Fruit fly (Drosophila melanogaster) whole organism, larva: ENCODE data around the gene rdog.

Experiments used
- noc ChIP-seq: fragments of 200-800 bp; sonication (Bioruptor generic); optimal IDR thresholded peaks from 3 replicates; lab custom pipeline; 2019; ENCODE audit warnings: missing biosample characterization, mild to moderate bottlenecking, missing genetic modification characterization, moderate library complexity

The rdog gene

DNA sequence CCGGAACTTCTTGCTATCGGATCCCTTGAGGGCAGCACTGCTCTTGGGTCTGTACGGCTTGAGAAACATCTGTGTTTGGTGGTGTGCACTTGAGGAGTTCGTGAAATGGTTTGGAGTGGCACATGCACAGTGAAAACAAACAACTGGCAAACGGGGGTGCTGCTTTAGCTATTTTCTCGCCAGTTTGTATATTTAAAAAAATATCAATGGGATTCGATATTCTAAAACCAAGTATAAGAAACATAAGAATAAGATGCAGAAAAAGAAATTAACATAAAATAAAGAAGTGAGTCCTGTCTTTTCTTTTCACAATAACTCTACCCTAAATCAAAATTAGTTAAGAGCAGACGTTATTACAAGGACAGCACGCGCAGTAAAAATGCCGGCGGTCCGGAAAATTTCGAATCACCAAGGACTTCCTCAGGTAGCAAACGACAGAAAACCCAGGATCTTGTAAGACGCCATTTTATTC is 6.3 kb upstream of the rdog start, which contains the start of gene eIF2D:
eIF2D (minus strand) TSS at position 174 of the 472 bp plus-strand sequence.
- peak; percentile 52 for TF ChIP-seq noc (tag; lab: Kevin White, UChicago)

DNA sequence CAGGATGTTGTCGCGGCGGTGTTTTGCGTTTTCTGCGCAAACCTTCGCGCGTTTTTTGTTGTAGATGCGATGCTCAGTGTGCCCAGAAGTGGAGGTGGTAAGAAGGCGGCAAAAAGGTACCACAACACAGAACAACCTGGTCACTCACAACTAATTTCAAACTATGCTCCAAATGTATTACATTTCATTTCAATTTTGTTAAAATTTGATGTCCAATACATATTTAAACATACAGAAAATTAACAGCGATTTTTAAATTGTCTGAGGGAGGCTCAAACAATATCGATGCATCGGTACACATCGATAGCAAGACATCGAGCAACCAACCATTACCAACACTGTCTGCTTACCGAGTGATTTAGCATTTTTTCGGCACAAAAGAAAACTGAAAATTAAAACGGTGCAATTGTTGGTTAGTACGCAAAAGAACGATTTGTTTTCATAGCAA is 4.7 kb upstream of the rdog start, which contains the start of the genes Slbp and Rpn2:
Slbp (minus strand) TSS at position 70 of the 448 bp plus-strand sequence.
Rpn2 (plus strand) TSS at position 328 of the 448 bp plus-strand sequence.
- TF ChIP-seq noc (tag; lab: Kevin White, UChicago): peak; percentile 65

dm6 chr3R:29158721-29159120 is 799 bp downstream of the rdog start:
- TF ChIP-seq noc (tag; lab: Kevin White, UChicago): peak; percentile 11

DNA sequence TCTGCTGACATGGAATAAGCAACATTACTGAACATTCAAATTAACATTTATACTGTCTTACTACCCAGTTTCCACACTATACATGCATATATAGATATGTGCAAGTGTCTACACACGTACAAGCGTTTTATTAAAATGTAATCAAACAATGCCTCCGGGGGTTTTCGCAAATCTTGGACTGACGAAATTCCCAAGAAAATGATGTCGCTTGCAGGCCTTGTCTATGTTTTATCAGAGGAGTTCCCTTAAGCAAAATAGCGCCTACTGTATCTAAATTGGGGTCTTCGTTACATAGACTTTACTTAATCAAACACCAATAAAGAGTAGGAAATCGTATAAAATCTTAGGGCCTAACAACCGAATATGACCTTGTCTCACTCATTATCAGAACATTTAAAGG is 1.7 kb downstream of the rdog start:
- TF ChIP-seq noc (tag; lab: Kevin White, UChicago): no peak

DNA sequence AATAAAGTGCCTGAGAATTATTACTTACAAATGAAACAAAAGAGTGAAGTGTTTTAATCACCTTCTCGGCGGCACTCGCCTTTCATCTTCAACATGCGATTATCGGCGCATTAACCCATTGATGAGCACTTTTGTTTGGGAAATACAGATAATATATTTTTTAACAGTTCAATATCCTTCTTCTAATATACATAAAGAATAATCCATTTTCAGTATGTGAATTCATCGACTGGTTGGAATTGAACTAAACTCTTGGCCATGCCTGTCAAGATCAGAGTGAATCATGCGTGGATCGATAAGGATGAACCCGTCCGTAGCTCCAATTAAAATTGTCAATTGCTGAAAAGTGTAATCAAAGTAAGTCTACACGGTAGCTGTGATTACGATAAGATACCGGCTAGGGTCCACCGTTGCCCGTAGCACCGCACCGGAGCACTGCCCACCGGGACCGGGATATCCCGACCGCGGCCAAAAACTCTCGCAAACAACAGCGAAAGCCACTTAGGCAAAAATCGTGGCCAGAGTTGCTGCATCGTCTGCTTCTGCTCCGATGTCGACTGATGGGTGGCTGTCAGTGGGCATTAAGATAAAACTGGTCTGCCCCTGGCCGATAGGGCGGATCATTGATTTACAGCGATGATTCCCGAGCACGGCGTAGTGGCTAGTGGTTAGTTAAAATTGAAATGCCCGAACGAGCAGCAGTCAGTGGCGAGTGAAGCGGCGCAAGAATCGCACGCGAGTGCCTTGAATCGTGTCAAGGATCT is 7.2 kb downstream of the rdog start, which contains the start of gene CG11898:
CG11898 (plus strand) TSS at position 714 of the 764 bp plus-strand sequence.
- peak; percentile 39 for TF ChIP-seq noc (tag; lab: Kevin White, UChicago)

DNA sequence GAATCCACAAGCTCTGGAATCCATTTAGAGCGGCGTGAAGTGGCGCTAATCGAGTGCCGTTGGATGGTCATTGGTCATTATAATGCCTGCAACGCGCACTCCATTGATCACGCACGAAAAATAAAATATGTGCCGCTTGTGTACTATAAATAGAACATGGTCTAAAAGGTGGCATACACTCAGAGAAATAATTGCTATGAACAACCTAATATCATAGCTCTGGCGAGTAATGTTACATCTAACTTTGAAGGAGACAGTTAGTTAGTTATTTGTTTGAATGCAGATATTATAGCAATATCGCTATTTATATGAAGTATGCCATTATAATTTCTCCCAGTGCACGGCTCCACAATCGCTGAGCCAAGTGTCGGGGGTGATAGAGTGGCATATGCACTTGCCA is 33.1 kb downstream of the rdog start:
- no peak for TF ChIP-seq noc (tag; lab: Kevin White, UChicago)

DNA sequence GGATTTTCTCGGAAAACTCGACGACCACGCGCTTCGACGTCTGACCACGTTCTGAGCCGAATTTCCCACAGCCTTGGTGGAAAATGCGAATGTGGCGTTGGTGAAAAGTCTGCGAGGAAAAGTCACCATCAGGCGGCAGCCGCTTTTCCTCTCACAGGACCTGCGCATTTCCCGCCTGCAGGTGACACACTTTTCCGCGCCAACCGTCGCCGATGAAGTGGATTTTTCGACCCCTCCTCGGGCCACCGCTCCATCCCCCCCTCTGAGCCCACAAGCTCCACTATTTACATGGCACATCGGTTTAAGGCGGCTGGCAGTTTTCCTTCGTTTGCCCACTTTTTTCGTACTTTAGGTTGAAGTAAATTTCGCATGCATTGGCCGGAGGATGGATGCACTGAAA is 37.0 kb downstream of the rdog start, which contains the start of gene jus:
jus (minus strand) TSS at position 38 of the 400 bp plus-strand sequence.
- TF ChIP-seq noc (tag; lab: Kevin White, UChicago): no peak

DNA sequence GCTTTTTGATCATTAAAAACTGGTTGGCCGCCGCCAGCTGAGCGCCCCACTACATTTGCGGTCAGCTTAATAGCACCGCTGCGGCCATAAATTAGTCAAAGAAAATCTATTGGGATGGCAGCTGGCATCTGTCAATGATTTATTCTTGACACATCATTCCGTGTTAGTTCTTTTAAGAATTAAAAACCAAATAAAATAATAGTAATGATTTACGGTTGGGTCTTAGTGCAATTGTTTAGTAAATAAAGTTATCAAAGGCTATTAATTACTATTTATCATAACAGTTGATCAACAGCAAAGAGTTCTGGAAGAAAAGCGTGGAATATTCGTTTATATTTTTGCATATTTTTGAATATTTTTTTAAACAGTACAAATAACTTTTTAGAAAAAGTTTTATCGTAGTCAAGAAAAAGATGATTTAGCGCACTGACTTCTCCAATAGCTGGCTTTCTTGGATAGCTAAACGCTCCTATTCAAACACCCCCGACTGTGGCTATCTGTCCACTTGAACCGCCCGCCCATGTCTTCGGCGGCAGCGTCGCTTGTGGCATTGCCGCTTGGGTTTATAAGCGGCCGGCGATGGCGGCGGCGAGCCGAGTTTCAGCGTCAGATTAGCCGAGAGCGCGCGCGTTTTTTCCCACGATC is 39.2 kb downstream of the rdog start, which contains the start of gene CG14515:
CG14515 (plus strand) TSS at position 590 of the 645 bp plus-strand sequence.
- no peak for TF ChIP-seq noc (tag; lab: Kevin White, UChicago)

DNA sequence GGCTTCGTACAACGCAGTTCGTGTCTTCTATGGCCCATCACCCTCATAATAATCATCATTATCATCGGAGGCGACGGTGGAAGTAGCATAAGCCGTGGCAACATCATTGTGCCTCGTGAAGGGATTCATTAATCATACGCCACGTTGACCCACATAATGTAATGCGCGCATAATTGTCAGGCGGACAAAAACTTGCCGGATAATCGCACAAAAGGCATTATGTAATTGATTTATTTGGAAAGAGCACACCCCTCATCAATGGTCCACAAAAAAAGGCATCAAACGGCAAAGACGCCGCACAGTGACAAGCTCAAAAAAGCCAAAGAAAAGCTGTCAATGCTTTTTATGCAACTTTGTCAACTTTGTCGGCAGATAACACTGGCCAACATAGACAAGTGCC is 40.4 kb downstream of the rdog start:
- no peak for TF ChIP-seq noc (tag; lab: Kevin White, UChicago)

DNA sequence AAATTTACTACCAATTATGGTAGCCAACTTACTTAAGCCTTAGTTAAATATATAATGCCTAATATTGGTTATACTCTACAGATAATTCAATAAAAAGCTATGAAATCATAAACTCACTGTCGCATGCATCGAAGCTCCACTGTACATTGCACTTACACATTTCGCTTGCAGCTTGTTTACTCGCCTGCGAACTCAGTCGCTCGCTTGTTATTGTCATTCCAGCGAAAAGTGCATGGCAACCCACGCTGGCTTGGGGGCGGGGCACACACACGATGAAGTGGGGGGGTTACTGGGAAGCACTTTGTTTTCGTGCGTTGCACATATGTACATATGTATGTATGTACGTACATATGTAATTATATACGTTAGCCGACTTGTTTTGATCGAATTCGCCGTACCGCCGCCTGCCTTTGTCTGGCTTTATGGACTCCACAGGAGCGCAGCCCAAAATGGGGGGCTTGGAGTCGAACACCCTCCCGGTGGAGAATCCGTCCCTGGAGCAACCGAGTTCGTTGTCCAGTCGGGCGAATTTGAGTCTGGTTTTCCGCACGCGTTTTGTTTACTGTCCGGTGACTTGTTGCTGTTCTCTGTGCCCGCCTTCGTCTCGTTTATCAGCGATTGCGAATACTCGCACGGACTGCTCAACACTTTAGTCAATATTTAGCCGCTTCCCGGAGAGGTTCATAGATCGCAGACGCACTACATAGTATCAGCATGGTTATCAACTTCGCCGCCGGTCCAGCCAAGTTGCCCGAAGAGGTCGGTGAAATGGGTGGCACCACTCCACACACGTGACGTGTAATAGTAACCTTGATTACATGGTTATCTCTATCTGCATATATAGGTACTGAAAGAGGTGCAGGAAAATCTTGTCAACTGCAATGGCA is 42.1 kb downstream of the rdog start, which contains the start of gene CG11899:
CG11899 (plus strand) TSS at position 648 of the 887 bp plus-strand sequence.
- peak; percentile 54 for TF ChIP-seq noc (tag; lab: Kevin White, UChicago)

DNA sequence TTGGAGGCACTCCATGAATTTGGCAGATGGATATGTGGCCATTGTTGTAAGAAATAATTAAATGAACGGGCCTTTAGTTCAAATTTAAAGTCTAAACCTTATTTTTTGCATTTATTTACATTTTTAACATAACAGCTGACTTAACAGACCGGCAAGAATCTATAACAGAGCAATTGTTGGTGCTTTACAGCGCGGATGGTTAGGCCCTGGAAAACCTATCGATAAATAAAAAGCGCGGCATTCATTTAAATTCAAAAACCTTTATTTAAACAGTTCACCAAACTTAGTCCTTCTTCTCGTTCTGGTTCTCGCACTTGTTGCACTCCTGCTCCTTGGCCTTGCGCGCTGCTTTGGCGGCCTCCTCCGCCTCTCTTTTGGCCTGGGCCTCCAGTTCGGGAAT is 44.5 kb downstream of the rdog start, which contains the start of gene Mesh1:
Mesh1 (minus strand) TSS at position 108 of the 400 bp plus-strand sequence.
- TF ChIP-seq noc (tag; lab: Kevin White, UChicago): no peak

- no peak for TF ChIP-seq noc (tag; lab: Kevin White, UChicago)
Measured at dm6 chr3R:29204033-29204432, 46.1 kb downstream of the rdog start, which contains the start of gene Cyt-c1L. Cyt-c1L (minus strand) TSS chr3R:29204133.

DNA sequence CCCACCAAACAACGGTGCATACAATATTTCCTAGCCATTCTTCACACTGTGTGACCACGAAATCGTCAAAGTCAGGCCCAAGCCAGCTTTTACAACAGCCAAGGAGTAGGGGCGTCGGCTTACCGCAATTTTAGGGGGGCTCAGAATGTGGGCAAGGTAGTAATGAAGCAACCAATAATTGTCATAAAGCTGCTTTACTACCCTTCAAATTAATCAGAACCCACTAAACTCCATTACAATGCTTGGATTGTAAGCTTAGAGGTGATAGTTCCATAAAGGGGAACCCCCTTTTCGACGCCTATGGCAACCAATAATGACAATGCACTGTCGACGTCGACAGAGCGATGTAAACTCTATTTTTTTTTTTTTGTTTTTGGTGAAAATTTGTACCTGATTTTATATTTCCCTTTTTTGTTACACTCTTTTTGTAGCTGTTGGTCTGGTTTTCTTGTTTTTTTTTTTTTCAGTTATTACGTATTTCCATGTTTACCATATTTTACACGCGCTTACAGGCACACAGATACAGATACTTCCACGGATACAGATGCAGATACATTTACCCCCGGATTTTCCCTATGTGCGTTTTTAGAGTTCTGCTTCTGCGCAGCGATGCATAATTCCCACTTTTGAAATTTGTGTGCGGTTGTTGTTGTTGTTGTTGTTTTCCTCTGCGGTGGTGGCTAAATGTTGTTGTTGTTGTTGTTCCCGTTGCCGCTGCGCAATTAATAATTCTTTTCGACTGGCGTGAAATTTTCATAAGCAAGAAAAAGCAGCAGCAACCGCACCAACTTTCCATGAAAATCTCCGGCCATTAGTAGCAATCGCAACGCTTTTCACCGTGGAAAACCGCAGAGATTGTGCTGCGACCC is 46.9 kb downstream of the rdog start:
- no peak for TF ChIP-seq noc (tag; lab: Kevin White, UChicago)
